Fruit fly (Drosophila melanogaster): ENCODE data around the gene Tpt.

Gene Tpt

DNA sequence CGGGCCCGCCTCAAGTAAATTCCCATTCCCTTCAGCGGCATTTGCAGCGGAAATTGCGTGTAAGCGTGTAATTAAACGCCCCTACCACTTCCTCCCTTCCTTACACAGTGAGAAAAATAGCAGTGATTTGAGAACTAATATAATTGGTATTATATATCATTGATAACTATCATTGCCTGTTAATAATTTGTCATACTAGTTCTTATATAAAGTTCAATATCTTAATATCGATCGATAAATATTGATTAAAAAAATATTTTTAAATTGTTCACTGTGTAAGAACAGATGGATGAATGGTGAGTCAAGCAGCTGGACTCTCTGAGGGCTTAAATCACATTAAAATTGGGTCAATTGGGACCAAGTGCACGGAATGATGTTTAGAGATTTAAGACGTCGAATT, 40.0 kb upstream of the Tpt start (continued):
- no peak for TF ChIP-seq CG2116 (GFP tag; optimal IDR thresholded peaks at IDR 0.05)
- no peak for TF ChIP-seq ci (GFP tag; IDR thresholded peaks at IDR 0.05)
- no peak for TF ChIP-seq corto (GFP tag; optimal IDR thresholded peaks at IDR 0.05)
- peak; percentile 14 for TF ChIP-seq CG10147 (GFP tag; optimal IDR thresholded peaks at IDR 0.05)
- no peak for TF ChIP-seq CG1024 (GFP tag; IDR thresholded peaks at IDR 0.05)
- peak; percentile 55 for TF ChIP-seq H2.0 (GFP tag; IDR thresholded peaks at IDR 0.05)
- TF ChIP-seq CG13123 (GFP tag; optimal IDR thresholded peaks at IDR 0.05) = no peak
- TF ChIP-seq CG18764 (GFP tag; optimal IDR thresholded peaks at IDR 0.05) = peak; percentile 27
- no peak for TF ChIP-seq ERR (GFP tag; optimal IDR thresholded peaks at IDR 0.05)
- TF ChIP-seq mld (GFP tag; IDR thresholded peaks at IDR 0.05; ENCODE audit: partially characterized antibody) = no peak
- no peak for TF ChIP-seq Chrac-16 (GFP tag; optimal IDR thresholded peaks at IDR 0.05)
- TF ChIP-seq CG18011 (GFP tag; optimal IDR thresholded peaks at IDR 0.05) = no peak
- TF ChIP-seq CG8765 (GFP tag; IDR thresholded peaks at IDR 0.05) = no peak
- TF ChIP-seq BtbVII (GFP tag; optimal IDR thresholded peaks at IDR 0.05) = no peak
- peak; percentile 25 for TF ChIP-seq CG5245 (GFP tag; optimal IDR thresholded peaks at IDR 0.05)
- no peak for TF ChIP-seq CrebB (tag; optimal IDR thresholded peaks at IDR 0.05)
- no peak for TF ChIP-seq CG16863 (GFP tag; optimal IDR thresholded peaks at IDR 0.05)
- peak; percentile 18 for TF ChIP-seq CG15269 (tag; optimal IDR thresholded peaks at IDR 0.05)
- no peak for TF ChIP-seq CG11723 (GFP tag; optimal IDR thresholded peaks at IDR 0.05)
- TF ChIP-seq CG42726 (GFP tag; IDR thresholded peaks at IDR 0.05; ENCODE audit: partially characterized antibody) = no peak
- TF ChIP-seq CG11398 (GFP tag; optimal IDR thresholded peaks at IDR 0.05) = no peak
- no peak for TF ChIP-seq CG11696 (GFP tag; IDR thresholded peaks at IDR 0.05)
- TF ChIP-seq slp2 (GFP tag; optimal IDR thresholded peaks at IDR 0.05) = no peak
- TF ChIP-seq ftz-f1 (GFP tag; optimal IDR thresholded peaks at IDR 0.05) = no peak
- peak; percentile 34 for TF ChIP-seq CG6254 (GFP tag; optimal IDR thresholded peaks at IDR 0.05)
- TF ChIP-seq ind (GFP tag; optimal IDR thresholded peaks at IDR 0.05) = peak; percentile 42
- no peak for TF ChIP-seq cato (GFP tag; optimal IDR thresholded peaks at IDR 0.05; ENCODE audit: borderline replicate concordance)
- no peak for TF ChIP-seq Jarid2 (GFP tag; optimal IDR thresholded peaks at IDR 0.05)
- no peak for TF ChIP-seq bowl (GFP tag; IDR thresholded peaks at IDR 0.05)
- TF ChIP-seq maf-S (GFP tag; optimal IDR thresholded peaks at IDR 0.05) = no peak
- no peak for TF ChIP-seq btn (GFP tag; optimal IDR thresholded peaks at IDR 0.05)
- no peak for TF ChIP-seq br (optimal IDR thresholded peaks at IDR 0.05)
- no peak for TF ChIP-seq NK7.1 (GFP tag; optimal IDR thresholded peaks at IDR 0.05)
- TF ChIP-seq odd (GFP tag; optimal IDR thresholded peaks at IDR 0.05) = no peak
- TF ChIP-seq crol (GFP tag; IDR thresholded peaks at IDR 0.05) = no peak
- TF ChIP-seq CG7786 (GFP tag; optimal IDR thresholded peaks at IDR 0.05) = no peak
- TF ChIP-seq hkb (optimal IDR thresholded peaks at IDR 0.05) = no peak
- TF ChIP-seq hkb (GFP tag; IDR thresholded peaks at IDR 0.05) = peak; percentile 69; the same call in 1 of the 2 replicates
- no peak for TF ChIP-seq Atf3 (GFP tag; optimal IDR thresholded peaks at IDR 0.05)
- TF ChIP-seq CG1792 (GFP tag; optimal IDR thresholded peaks at IDR 0.05) = no peak
- TF ChIP-seq Side (GFP tag; optimal IDR thresholded peaks at IDR 0.05) = no peak
- peak; percentile 65 for TF ChIP-seq HLH3B (GFP tag; IDR thresholded peaks at IDR 0.05)
- peak; percentile 20 for TF ChIP-seq CoRest (tag; optimal IDR thresholded peaks at IDR 0.05)
- no peak for TF ChIP-seq pan (optimal IDR thresholded peaks at IDR 0.05)
- peak in 1 of 2 experiments; percentile 65 for TF ChIP-seq pan (GFP tag; optimal IDR thresholded peaks at IDR 0.05 in 1 of 2, IDR thresholded peaks at IDR 0.05 in 1 of 2)
- TF ChIP-seq CG6683 (GFP tag; optimal IDR thresholded peaks at IDR 0.05) = no peak
- no peak for TF ChIP-seq CG12236 (GFP tag; optimal IDR thresholded peaks at IDR 0.05)
- TF ChIP-seq Dad (GFP tag; optimal IDR thresholded peaks at IDR 0.05) = peak; percentile 23
- peak; percentile 31 for TF ChIP-seq Max (GFP tag; optimal IDR thresholded peaks at IDR 0.05)
- peak; percentile 46; the same call in 1 of the 2 replicates for TF ChIP-seq onecut (GFP tag; IDR thresholded peaks at IDR 0.05)
- TF ChIP-seq CG8478 (optimal IDR thresholded peaks at IDR 0.05) = no peak
- peak; percentile 29 for TF ChIP-seq PHDP (tag; optimal IDR thresholded peaks at IDR 0.05)
- no peak for TF ChIP-seq CG2120 (GFP tag; optimal IDR thresholded peaks at IDR 0.05)

Data from whole organism, embryonic.